Worm (Caenorhabditis elegans): ENCODE results near the gene F18C5.10.

DNA sequence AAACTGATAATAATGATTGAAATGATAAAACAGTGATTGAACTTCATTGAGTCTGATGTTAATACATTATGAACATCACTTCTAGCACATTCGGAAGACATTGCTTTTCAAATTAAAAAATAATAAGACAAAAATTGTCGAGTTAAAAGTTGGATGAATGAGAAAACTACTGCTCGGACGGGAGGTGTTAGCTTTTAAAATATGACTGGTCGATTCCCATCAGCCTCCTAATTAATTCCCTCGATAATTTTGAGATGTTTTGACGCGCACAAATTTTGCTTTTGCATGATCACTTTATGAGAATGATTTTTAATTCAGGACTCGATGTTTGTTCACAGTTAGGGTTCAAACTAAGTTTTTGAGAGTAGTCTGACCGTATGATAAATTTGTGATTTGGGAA lies 12.4 kb upstream of the F18C5.10 start, which contains the start of gene sra-28:
- TF ChIP-seq snpc-4 (tag; optimal IDR thresholded peaks at IDR 0.05), result no peak
- TF ChIP-seq ama-1 (optimal IDR thresholded peaks at IDR 0.05), result no peak
- TF ChIP-seq aly-2 (tag; optimal IDR thresholded peaks at IDR 0.05), result no peak
- no peak for TF ChIP-seq mdl-1 (tag; optimal IDR thresholded peaks at IDR 0.05)
- TF ChIP-seq ztf-11 (tag; optimal IDR thresholded peaks at IDR 0.05), result no peak
- no peak for TF ChIP-seq lin-13 (GFP tag; optimal IDR thresholded peaks at IDR 0.05)
- no peak for TF ChIP-seq unc-62 (GFP tag; optimal IDR thresholded peaks at IDR 0.05)
- TF ChIP-seq ztf-4 (tag; optimal IDR thresholded peaks at IDR 0.05), result no peak

All from whole organism, L2 larva.